Fruit fly (Drosophila melanogaster) whole organism, embryonic: ENCODE data around the gene slf.
A peak's percentile ranks its signal among the peaks of the same experiment; 100 is the strongest.

ENCODE experiments used
- Atf6 ChIP-seq: fragments of 200-800 bp; sonication (Bioruptor generic); IDR thresholded peaks from 2 replicates; pipeline ENCODE4 v1.3.6; 2022; ENCODE audit warnings: missing biosample characterization, missing genetic modification characterization
- CG10543 ChIP-seq: fragments of 200-800 bp; sonication (Bioruptor generic); optimal IDR thresholded peaks from 3 replicates; lab custom pipeline; 2017; ENCODE audit warnings: missing biosample characterization, mild to moderate bottlenecking, missing genetic modification characterization, moderate library complexity
- CG15011 ChIP-seq: fragments of 200-800 bp; sonication (Bioruptor generic); optimal IDR thresholded peaks from 3 replicates; lab custom pipeline; 2018; ENCODE audit warnings: missing biosample characterization, mild to moderate bottlenecking, missing genetic modification characterization
- CG16815 ChIP-seq: fragments of 200-800 bp; sonication (Bioruptor generic); optimal IDR thresholded peaks from 3 replicates; lab custom pipeline; 2017; ENCODE audit warnings: missing biosample characterization, mild to moderate bottlenecking, missing genetic modification characterization
- CG16863 ChIP-seq: fragments of 200-800 bp; sonication (Bioruptor generic); optimal IDR thresholded peaks from 3 replicates; lab custom pipeline; 2016; ENCODE audit warnings: missing biosample characterization, missing genetic modification characterization
- CG17361 ChIP-seq: fragments of 200-800 bp; sonication (Bioruptor generic); IDR thresholded peaks from 3 replicates; pipeline ENCODE4 v1.3.6; 2022; ENCODE audit warnings: missing biosample characterization, missing genetic modification characterization
- CG17829 ChIP-seq: fragments of 200-800 bp; optimal IDR thresholded peaks from 2 replicates; lab custom pipeline; 2019; ENCODE audit warnings: missing biosample characterization, mild to moderate bottlenecking, missing genetic modification characterization, moderate library complexity
- CG30431 ChIP-seq: fragments of 200-800 bp; sonication (Bioruptor generic); optimal IDR thresholded peaks from 2 replicates; lab custom pipeline; 2017; ENCODE audit warnings: missing biosample characterization, missing genetic modification characterization
- CG3281 ChIP-seq: fragments of 200-800 bp; sonication (Bioruptor generic); optimal IDR thresholded peaks from 3 replicates; lab custom pipeline; 2017; ENCODE audit warnings: missing biosample characterization, mild to moderate bottlenecking, missing genetic modification characterization
- CG33213 ChIP-seq: fragments of 200-800 bp; sonication (Bioruptor generic); optimal IDR thresholded peaks from 3 replicates; lab custom pipeline; 2016; ENCODE audit warnings: missing biosample characterization, missing genetic modification characterization
- CG4360 ChIP-seq: fragments of 200-800 bp; sonication (Bioruptor generic); IDR thresholded peaks from 2 replicates; pipeline ENCODE4 v1.3.6; 2022; ENCODE audit warnings: missing biosample characterization, missing genetic modification characterization
- CG4424 ChIP-seq: fragments of 200-800 bp; sonication (Bioruptor generic); optimal IDR thresholded peaks from 3 replicates; lab custom pipeline; 2016; ENCODE audit warnings: missing biosample characterization, missing genetic modification characterization
- CG5180 ChIP-seq: fragments of 200-800 bp; sonication (Bioruptor generic); optimal IDR thresholded peaks from 3 replicates; lab custom pipeline; 2017; ENCODE audit warnings: missing biosample characterization, missing genetic modification characterization, mild to moderate bottlenecking, moderate library complexity, missing genetic modification reagents
- CG6272 ChIP-seq: fragments of 200-800 bp; sonication (Bioruptor generic); IDR thresholded peaks from 2 replicates; pipeline ENCODE4 v1.3.6; 2022; ENCODE audit warnings: missing biosample characterization, missing genetic modification characterization
- CG7987 ChIP-seq: fragments of 200-800 bp; sonication (Bioruptor generic); optimal IDR thresholded peaks from 2 replicates; lab custom pipeline; 2018; ENCODE audit warnings: missing biosample characterization, mild to moderate bottlenecking, missing genetic modification characterization, moderate library complexity
- CG8765 ChIP-seq: fragments of 200-800 bp; sonication (Bioruptor generic); IDR thresholded peaks from 2 replicates; pipeline ENCODE4 v1.3.6; 2022; ENCODE audit warnings: missing biosample characterization, missing genetic modification characterization
- CHES-1-like ChIP-seq: fragments of 200-800 bp; sonication (Bioruptor generic); optimal IDR thresholded peaks from 2 replicates; lab custom pipeline; 2016; ENCODE audit warnings: missing biosample characterization, missing genetic modification characterization
- CkIIα-i1 ChIP-seq: fragments of 200-800 bp; sonication (Bioruptor generic); IDR thresholded peaks from 2 replicates; pipeline ENCODE4 v1.3.6; 2022; ENCODE audit warnings: missing biosample characterization, missing genetic modification characterization
- CoRest ChIP-seq: fragments of 200-800 bp; sonication (Bioruptor generic); optimal IDR thresholded peaks from 3 replicates; lab custom pipeline; 2018; ENCODE audit warnings: missing biosample characterization, mild to moderate bottlenecking, missing genetic modification characterization, moderate library complexity
- Dip3 ChIP-seq: fragments of 200-800 bp; sonication (Bioruptor generic); optimal IDR thresholded peaks from 3 replicates; lab custom pipeline; 2016; ENCODE audit warnings: missing biosample characterization, missing genetic modification characterization
- Dp ChIP-seq: fragments of 200-800 bp; sonication (Bioruptor generic); optimal IDR thresholded peaks from 2 replicates; lab custom pipeline; 2018; ENCODE audit warnings: missing biosample characterization, mild to moderate bottlenecking, missing genetic modification characterization, moderate library complexity
- Fer1 ChIP-seq: fragments of 200-800 bp; sonication (Bioruptor generic); optimal IDR thresholded peaks from 2 replicates; lab custom pipeline; 2017; ENCODE audit warnings: missing biosample characterization, mild to moderate bottlenecking, missing genetic modification characterization
- Hmx ChIP-seq: fragments of 200-800 bp; sonication (Bioruptor generic); optimal IDR thresholded peaks from 2 replicates; lab custom pipeline; 2016; ENCODE audit warnings: missing biosample characterization, missing genetic modification characterization
- Lim3 ChIP-seq: fragments of 200-800 bp; sonication (Bioruptor generic); IDR thresholded peaks from 2 replicates; pipeline ENCODE4 v1.3.6; 2022; ENCODE audit warnings: missing biosample characterization, missing genetic modification characterization
- Mrtf ChIP-seq: fragments of 200-800 bp; sonication (Bioruptor generic); IDR thresholded peaks from 3 replicates; pipeline ENCODE4 v1.3.6; 2022; ENCODE audit warnings: missing biosample characterization, missing genetic modification characterization
- NC2α ChIP-seq: fragments of 200-800 bp; sonication (Bioruptor generic); optimal IDR thresholded peaks from 2 replicates; lab custom pipeline; 2016; ENCODE audit warnings: missing biosample characterization, missing genetic modification characterization
- al ChIP-seq: fragments of 200-800 bp; sonication (Bioruptor generic); IDR thresholded peaks from 2 replicates; pipeline ENCODE4 v1.3.6; 2022; ENCODE audit warnings: missing biosample characterization, missing genetic modification characterization
- ap ChIP-seq: fragments of 200-800 bp; sonication (Bioruptor generic); IDR thresholded peaks from 2 replicates; pipeline ENCODE4 v1.3.6; 2022; ENCODE audit warnings: missing biosample characterization, missing genetic modification characterization
- ara ChIP-seq: fragments of 200-800 bp; sonication (Bioruptor generic); IDR thresholded peaks from 2 replicates; pipeline ENCODE4 v1.3.6; 2022; ENCODE audit warnings: missing biosample characterization, missing genetic modification characterization
- cato ChIP-seq: fragments of 200-800 bp; sonication (Bioruptor generic); optimal IDR thresholded peaks from 2 replicates; lab custom pipeline; 2016; ENCODE audit warnings: missing biosample characterization, missing genetic modification characterization, borderline replicate concordance
- caup ChIP-seq: fragments of 200-800 bp; sonication (Bioruptor generic); optimal IDR thresholded peaks from 3 replicates; lab custom pipeline; 2017; ENCODE audit warnings: missing biosample characterization, mild to moderate bottlenecking, missing genetic modification characterization, moderate library complexity; ENCODE audit not compliant: severe bottlenecking
- dan ChIP-seq: fragments of 200-800 bp; sonication (Bioruptor generic); IDR thresholded peaks from 2 replicates; pipeline ENCODE4 v1.3.6; 2022; ENCODE audit warnings: missing biosample characterization, missing genetic modification characterization
- disco-r ChIP-seq: fragments of 200-800 bp; sonication (Bioruptor generic); optimal IDR thresholded peaks from 2 replicates; lab custom pipeline; 2016; ENCODE audit warnings: missing biosample characterization, missing genetic modification characterization
- fd96Cb ChIP-seq: fragments of 200-800 bp; sonication (Bioruptor generic); optimal IDR thresholded peaks from 2 replicates; lab custom pipeline; 2018; ENCODE audit warnings: missing biosample characterization, mild to moderate bottlenecking, missing genetic modification characterization, moderate library complexity
- gcm ChIP-seq: fragments of 200-800 bp; sonication (Bioruptor generic); optimal IDR thresholded peaks from 2 replicates; lab custom pipeline; 2019; ENCODE audit warnings: missing biosample characterization, mild to moderate bottlenecking, missing genetic modification characterization, moderate library complexity
- her ChIP-seq: fragments of 200-800 bp; sonication (Bioruptor generic); optimal IDR thresholded peaks from 2 replicates; lab custom pipeline; 2016; ENCODE audit warnings: missing biosample characterization, missing genetic modification characterization
- ind ChIP-seq: fragments of 200-800 bp; sonication (Bioruptor generic); optimal IDR thresholded peaks from 3 replicates; lab custom pipeline; 2016; ENCODE audit warnings: missing biosample characterization, missing genetic modification characterization
- kah ChIP-seq: fragments of 200-800 bp; sonication (Bioruptor generic); optimal IDR thresholded peaks from 2 replicates; lab custom pipeline; 2018; ENCODE audit warnings: missing biosample characterization, mild to moderate bottlenecking, missing genetic modification characterization
- klu ChIP-seq: fragments of 200-800 bp; sonication (Bioruptor generic); IDR thresholded peaks from 2 replicates; pipeline ENCODE4 v1.3.6; 2022; ENCODE audit warnings: missing biosample characterization, missing genetic modification characterization
- lbe ChIP-seq: fragments of 200-800 bp; sonication (Bioruptor generic); optimal IDR thresholded peaks from 2 replicates; lab custom pipeline; 2016; ENCODE audit warnings: missing biosample characterization, mild to moderate bottlenecking, missing genetic modification characterization
- luna ChIP-seq: fragments of 200-800 bp; sonication (Bioruptor generic); optimal IDR thresholded peaks from 2 replicates; lab custom pipeline; 2016; ENCODE audit warnings: missing biosample characterization, missing genetic modification characterization
- pb ChIP-seq: fragments of 200-800 bp; sonication (Bioruptor generic); optimal IDR thresholded peaks from 3 replicates; lab custom pipeline; 2016; ENCODE audit warnings: missing biosample characterization, missing genetic modification characterization
- sens ChIP-seq: fragments of 200-800 bp; sonication (Bioruptor generic); peaks from one replicate; lab custom pipeline; 2016; ENCODE audit warnings: missing biosample characterization, missing genetic modification characterization
- shn ChIP-seq: fragments of 200-800 bp; sonication (Bioruptor generic); optimal IDR thresholded peaks from 3 replicates; lab custom pipeline; 2016; ENCODE audit warnings: missing biosample characterization, missing genetic modification characterization
- sim ChIP-seq: fragments of 200-800 bp; sonication (Bioruptor generic); IDR thresholded peaks from 2 replicates; pipeline ENCODE4 v1.3.6; 2022; ENCODE audit warnings: missing biosample characterization, missing genetic modification characterization
- sob ChIP-seq: fragments of 200-800 bp; sonication (Bioruptor generic); IDR thresholded peaks from 2 replicates; pipeline ENCODE4 v1.3.6; 2022; ENCODE audit warnings: missing biosample characterization, missing genetic modification characterization
- tin ChIP-seq: fragments of 200-800 bp; sonication (Bioruptor generic); optimal IDR thresholded peaks from 3 replicates; lab custom pipeline; 2016; ENCODE audit warnings: missing biosample characterization, missing genetic modification characterization
- tna ChIP-seq: fragments of 200-800 bp; sonication (Bioruptor generic); IDR thresholded peaks from 2 replicates; pipeline ENCODE4 v1.3.6; 2022; ENCODE audit warnings: missing biosample characterization, missing genetic modification characterization; ENCODE audit not compliant: partially characterized antibody
- twi ChIP-seq: fragments of 200-800 bp; optimal IDR thresholded peaks from 2 replicates; lab custom pipeline; 2019; ENCODE audit warnings: missing biosample characterization, mild to moderate bottlenecking, missing genetic modification characterization, moderate library complexity
- z ChIP-seq: fragments of 200-800 bp; sonication (Bioruptor generic); IDR thresholded peaks from 3 replicates; pipeline ENCODE4 v1.3.6; 2022; ENCODE audit warnings: missing biosample characterization, missing genetic modification characterization
- zfh1 ChIP-seq: fragments of 200-800 bp; sonication (Bioruptor generic); IDR thresholded peaks from 3 replicates; pipeline ENCODE4 v1.3.6; 2022; ENCODE audit warnings: missing biosample characterization, missing genetic modification characterization

The slf gene

dm6 chr2L:4810697-4811490 lies 9.2 kb upstream of the slf start (continued):
- TF ChIP-seq kah (no peak), tna (GFP tag; lab: Robert Waterston, UW) (no peak), zfh1 (GFP tag; lab: Robert Waterston, UW) (no peak), CG6272 (no peak), pb (GFP tag; lab: Kevin White, UChicago) (peak; percentile 2), NC2α (GFP tag; lab: Kevin White, UChicago) (no peak), CG17829 (peak; percentile 35), Lim3 (GFP tag; lab: Robert Waterston, UW) (no peak), sob (GFP tag; lab: Robert Waterston, UW) (peak; percentile 32), twi (tag; lab: Kevin White, UChicago) (peak; percentile 46), cato (no peak), CG5180 (GFP tag; lab: Kevin White, UChicago) (peak; percentile 20), disco-r (GFP tag; lab: Kevin White, UChicago) (no peak), caup (peak; percentile 68), CG3281 (peak; percentile 83), Hmx (GFP tag; lab: Kevin White, UChicago) (peak; percentile 53), CG16815 (GFP tag; lab: Kevin White, UChicago) (peak; percentile 78), dan (GFP tag; lab: Robert Waterston, UW) (no peak), CoRest (tag; lab: Kevin White, UChicago) (peak; percentile 87), fd96Cb (tag; lab: Kevin White, UChicago) (peak; percentile 59), CG10543 (GFP tag; lab: Kevin White, UChicago) (peak; percentile 53), CG4424 (peak; percentile 58), lbe (GFP tag; lab: Kevin White, UChicago) (no peak), Atf6 (0 out of 2 replicates have a peak, but pooled peaks have one; percentile 42), CG16863 (GFP tag; lab: Kevin White, UChicago) (peak; percentile 42), sens (GFP tag; lab: Kevin White, UChicago) (peak; percentile 92), CG33213 (GFP tag; lab: Kevin White, UChicago) (no peak), Fer1 (peak; percentile 7), ind (GFP tag; lab: Kevin White, UChicago) (peak; percentile 31), CG4360 (GFP tag; lab: Robert Waterston, UW) (no peak), Mrtf (GFP tag; lab: Robert Waterston, UW) (peak; percentile 28; the same call in 1 of the 3 replicates), shn (GFP tag; lab: Kevin White, UChicago) (peak; percentile 50), luna (GFP tag; lab: Kevin White, UChicago) (no peak), Dip3 (GFP tag; lab: Kevin White, UChicago) (peak; percentile 19), CG15011 (GFP tag; lab: Kevin White, UChicago) (peak; percentile 25), CkIIα-i1 (GFP tag; lab: Robert Waterston, UW) (no peak), CG17361 (GFP tag; lab: Robert Waterston, UW) (peak; percentile 89), ap (GFP tag; lab: Robert Waterston, UW) (no peak), CG7987 (no peak), ara (GFP tag; lab: Robert Waterston, UW) (no peak), z (no peak), klu (GFP tag; lab: Robert Waterston, UW) (peak; percentile 68; the same call in 1 of the 2 replicates), CHES-1-like (GFP tag; lab: Kevin White, UChicago) (peak; percentile 15), Dp (GFP tag; lab: Kevin White, UChicago) (no peak), CG30431 (GFP tag; lab: Kevin White, UChicago) (peak; percentile 53), gcm (GFP tag; lab: Kevin White, UChicago) (no peak), sim (GFP tag; lab: Robert Waterston, UW) (no peak), al (GFP tag; lab: Robert Waterston, UW) (no peak), CG8765 (GFP tag; lab: Robert Waterston, UW) (no peak), tin (GFP tag; lab: Kevin White, UChicago) (peak; percentile 58), her (no peak)
